Worm (Caenorhabditis elegans) whole organism, young adult: Measurements from ENCODE around the gene hot-8.
"Not testable (repeated sequence)": the region's sequence is repeated elsewhere in the genome, so short reads cannot be mapped to it uniquely, and the experiment has no call there.

Source experiments
- C06A6.2 ChIP-seq: fragments of 200-800 bp; sonication (Bioruptor generic); conservative IDR thresholded peaks from 2 replicates; pipeline ENCODE4 v1.3.6; 2022; ENCODE audit warnings: missing genetic modification characterization, missing compliant biosample characterization
- K11D2.4 ChIP-seq: fragments of 200-800 bp; sonication (Bioruptor generic); IDR thresholded peaks from 2 replicates; pipeline ENCODE4 v1.3.6; 2022; ENCODE audit warnings: missing genetic modification reagents, missing genetic modification characterization, missing compliant biosample characterization
- T07F8.4 ChIP-seq: sonication (generic microtip); optimal IDR thresholded peaks from 2 replicates; lab custom pipeline; 2016; ENCODE audit warnings: mild to moderate bottlenecking, missing genetic modification characterization, moderate library complexity, missing compliant biosample characterization
- Y53F4B.3 ChIP-seq: fragments of 200-800 bp; sonication (Bioruptor generic); IDR thresholded peaks from 2 replicates; pipeline ENCODE4 v1.3.6; 2022; ENCODE audit warnings: missing genetic modification reagents, missing genetic modification characterization, missing compliant biosample characterization
- Y56A3A.18 ChIP-seq: fragments of 200-800 bp; sonication (Bioruptor generic); IDR thresholded peaks from 2 replicates; pipeline ENCODE4 v1.3.6; 2022; ENCODE audit warnings: missing genetic modification reagents, missing genetic modification characterization, missing compliant biosample characterization
- ZK185.1 ChIP-seq: sonication (generic microtip); optimal IDR thresholded peaks from 2 replicates; lab custom pipeline; 2016; ENCODE audit warnings: mild to moderate bottlenecking, missing genetic modification characterization, missing compliant biosample characterization; ENCODE audit not compliant: poor library complexity, severe bottlenecking
- akir-1 ChIP-seq: fragments of 200-800 bp; sonication (Bioruptor generic); optimal IDR thresholded peaks from 2 replicates; lab custom pipeline; 2018; ENCODE audit warnings: mild to moderate bottlenecking, missing genetic modification characterization, moderate library complexity, missing compliant biosample characterization
- athp-1 ChIP-seq: sonication (generic microtip); optimal IDR thresholded peaks from 2 replicates; lab custom pipeline; 2017; ENCODE audit warnings: mild to moderate bottlenecking, missing genetic modification characterization, missing compliant biosample characterization
- attf-6 ChIP-seq: fragments of 200-800 bp; sonication (Bioruptor generic); IDR thresholded peaks from 2 replicates; pipeline ENCODE4 v1.3.6; 2022; ENCODE audit warnings: missing genetic modification reagents, missing genetic modification characterization, missing compliant biosample characterization
- ccch-3 ChIP-seq: fragments of 200-800 bp; sonication (Bioruptor generic); optimal IDR thresholded peaks from 2 replicates; lab custom pipeline; 2018; ENCODE audit warnings: mild to moderate bottlenecking, missing genetic modification characterization, missing compliant biosample characterization
- ceh-27 ChIP-seq: fragments of 200-800 bp; sonication (Bioruptor generic); optimal IDR thresholded peaks from 2 replicates; lab custom pipeline; 2018; ENCODE audit warnings: mild to moderate bottlenecking, missing genetic modification characterization, moderate library complexity, missing compliant biosample characterization
- ceh-40 ChIP-seq: fragments of 200-800 bp; sonication (Bioruptor generic); IDR thresholded peaks from 2 replicates; pipeline ENCODE4 v1.3.6; 2022; ENCODE audit warnings: missing genetic modification characterization, missing compliant biosample characterization
- ceh-58 ChIP-seq: fragments of 200-800 bp; sonication (Bioruptor generic); IDR thresholded peaks from 2 replicates; pipeline ENCODE4 v1.3.6; 2022; ENCODE audit warnings: missing genetic modification characterization, missing compliant biosample characterization
- ceh-91 ChIP-seq: fragments of 200-800 bp; sonication (Bioruptor generic); IDR thresholded peaks from 2 replicates; pipeline ENCODE4 v1.3.6; 2022; ENCODE audit warnings: missing genetic modification reagents, missing genetic modification characterization, missing compliant biosample characterization
- dpl-1 ChIP-seq: fragments of 150-350 bp; optimal IDR thresholded peaks from 2 replicates; lab custom pipeline; 2014; ENCODE audit warnings: missing biosample characterization, missing genetic modification reagents, missing genetic modification characterization
- egrh-3 ChIP-seq: fragments of 200-800 bp; sonication (Bioruptor generic); IDR thresholded peaks from 2 replicates; pipeline ENCODE4 v1.3.6; 2022; ENCODE audit warnings: missing genetic modification reagents, missing genetic modification characterization, missing compliant biosample characterization
- ets-4 ChIP-seq: fragments of 200-800 bp; sonication (Bioruptor generic); optimal IDR thresholded peaks from 2 replicates; lab custom pipeline; 2018; ENCODE audit warnings: mild to moderate bottlenecking, missing genetic modification characterization, missing compliant biosample characterization
- fkh-3 ChIP-seq: sonication (generic microtip); optimal IDR thresholded peaks from 2 replicates; lab custom pipeline; 2016; ENCODE audit warnings: mild to moderate bottlenecking, missing genetic modification characterization, missing compliant biosample characterization
- lag-1 ChIP-seq: fragments of 200-800 bp; sonication (Bioruptor generic); IDR thresholded peaks from 2 replicates; pipeline ENCODE4 v1.3.6; 2022; ENCODE audit warnings: missing genetic modification reagents, missing genetic modification characterization, missing compliant biosample characterization
- lin-26 ChIP-seq: fragments of 200-800 bp; sonication (Bioruptor generic); IDR thresholded peaks from 2 replicates; pipeline ENCODE4 v1.3.6; 2022; ENCODE audit warnings: missing genetic modification reagents, missing genetic modification characterization, missing compliant biosample characterization
- lsy-27 ChIP-seq: sonication (generic microtip); optimal IDR thresholded peaks from 2 replicates; lab custom pipeline; 2017; ENCODE audit warnings: missing genetic modification characterization, mild to moderate bottlenecking, missing compliant biosample characterization, antibody characterized with exemption, missing genotype, borderline replicate concordance; ENCODE audit not compliant: insufficient read depth
- mcd-1 ChIP-seq: fragments of 200-800 bp; sonication (Bioruptor generic); IDR thresholded peaks from 2 replicates; pipeline ENCODE4 v1.3.6; 2022; ENCODE audit warnings: missing genetic modification reagents, missing genetic modification characterization, missing compliant biosample characterization
- nfya-2 ChIP-seq: fragments of 200-800 bp; sonication (Bioruptor generic); IDR thresholded peaks from 2 replicates; pipeline ENCODE4 v1.3.6; 2022; ENCODE audit warnings: missing genetic modification reagents, missing genetic modification characterization, missing compliant biosample characterization
- nfyb-1 ChIP-seq: fragments of 200-800 bp; sonication (Bioruptor generic); IDR thresholded peaks from 2 replicates; pipeline ENCODE4 v1.3.6; 2022; ENCODE audit warnings: missing genetic modification reagents, missing genetic modification characterization, missing compliant biosample characterization
- nhr-27 ChIP-seq: fragments of 200-800 bp; sonication (Bioruptor generic); optimal IDR thresholded peaks from 2 replicates; lab custom pipeline; 2018; ENCODE audit warnings: mild to moderate bottlenecking, missing genetic modification characterization, moderate library complexity, missing compliant biosample characterization
- rcor-1 ChIP-seq: fragments of 200-800 bp; sonication (Bioruptor generic); IDR thresholded peaks from 2 replicates; pipeline ENCODE4 v1.3.6; 2022; ENCODE audit warnings: missing genetic modification reagents, missing genetic modification characterization, missing compliant biosample characterization
- snpc-4 ChIP-seq, 5 experiments: fragments of 150-350 bp in 1 of 5; sonication (generic microtip) in 4 of 5; optimal IDR thresholded peaks; 2 replicates each; lab custom pipeline; 2014 to 2018; ENCODE audit warnings: missing genetic modification characterization in 5 of 5, missing biosample characterization in 3 of 5, antibody characterized with exemption in 2 of 5, mild to moderate bottlenecking in 2 of 5, missing compliant biosample characterization in 2 of 5, missing genotype in 2 of 5, moderate library complexity in 2 of 5, missing genetic modification reagents in 1 of 5
- tbx-9 ChIP-seq: sonication (generic microtip); optimal IDR thresholded peaks from 2 replicates; lab custom pipeline; 2016; ENCODE audit warnings: borderline replicate concordance, missing genetic modification characterization, inconsistent platforms, missing compliant biosample characterization
- ztf-18 ChIP-seq: sonication (generic microtip); optimal IDR thresholded peaks from 2 replicates; lab custom pipeline; 2016; ENCODE audit warnings: missing genotype, mild to moderate bottlenecking, missing genetic modification characterization, missing compliant biosample characterization

Gene hot-8

DNA sequence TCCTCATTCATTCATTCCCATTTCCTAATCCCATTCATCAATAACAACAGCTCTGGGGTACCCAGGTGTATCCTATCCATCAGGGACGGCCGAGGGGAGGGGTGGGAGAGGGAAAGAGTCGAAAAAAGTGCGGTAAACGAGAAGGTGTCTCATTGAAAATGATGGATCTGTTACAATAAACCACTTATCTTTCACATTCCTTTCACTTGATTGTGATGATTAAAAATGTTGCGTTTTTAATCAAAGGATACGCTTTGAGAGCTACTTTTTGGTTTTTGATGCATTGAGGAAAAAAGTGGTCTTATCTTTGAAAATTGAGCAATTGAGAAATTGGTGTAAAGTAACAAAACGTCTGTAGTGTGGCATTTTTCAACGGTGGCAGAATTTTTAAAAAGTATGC is 3.2 kb downstream of the hot-8 start:
- TF ChIP-seq T07F8.4 (tag; lab: Kevin White, UChicago) (no peak), lag-1 (no peak), ztf-18 (tag; lab: Kevin White, UChicago) (no peak), ceh-58 (GFP tag; lab: Robert Waterston, UW) (no peak), ets-4 (GFP tag; lab: Kevin White, UChicago) (no peak), fkh-3 (tag; lab: Kevin White, UChicago) (no peak)

DNA sequence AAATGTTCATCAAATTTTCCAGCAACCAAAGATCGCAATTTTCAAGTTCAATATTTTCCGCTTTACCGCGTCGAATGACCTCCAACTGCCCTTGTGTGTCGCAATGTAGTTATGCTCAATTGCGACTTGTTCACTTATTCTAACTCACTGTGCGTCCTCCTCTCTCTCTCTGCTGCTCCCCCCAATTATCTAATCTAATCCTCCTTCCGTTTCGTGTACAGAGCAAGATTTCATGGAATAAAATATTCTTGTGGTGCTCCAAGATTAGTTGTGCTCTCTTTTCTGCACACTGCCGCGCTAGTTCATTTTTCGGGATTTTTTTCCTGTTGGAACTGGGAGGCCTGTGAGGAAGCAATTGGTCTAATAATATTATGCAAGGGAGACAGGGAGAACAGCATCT is 3.9 kb downstream of the hot-8 start:
- TF ChIP-seq C06A6.2 (GFP tag; lab: Robert Waterston, UW) (no peak), tbx-9 (tag; lab: Kevin White, UChicago) (no peak), athp-1 (tag; lab: Kevin White, UChicago) (no peak), lin-26 (no peak), attf-6 (no peak), fkh-3 (tag; lab: Kevin White, UChicago) (no peak), nfya-2 (GFP tag; lab: Robert Waterston, UW) (no peak), ceh-91 (GFP tag; lab: Robert Waterston, UW) (no peak)

DNA sequence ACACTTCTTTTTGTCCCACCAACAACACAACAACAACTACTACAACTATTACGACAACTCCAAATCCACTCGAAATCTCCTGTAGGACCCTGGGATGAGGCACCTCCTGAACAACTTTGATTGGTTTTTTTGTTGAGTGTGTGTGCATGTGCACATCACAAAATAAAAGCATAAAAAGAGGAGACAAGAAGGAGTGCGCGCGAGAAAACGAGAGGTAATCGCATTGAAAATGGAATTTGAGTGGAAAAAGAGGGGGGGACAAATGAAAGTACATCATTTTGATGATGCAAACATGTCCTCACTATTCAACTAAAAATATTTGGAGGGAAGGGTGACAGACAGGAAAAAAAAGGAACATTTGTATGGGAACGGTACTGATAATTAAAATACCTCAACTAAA is 5.4 kb downstream of the hot-8 start:
- TF ChIP-seq akir-1 (GFP tag; lab: Kevin White, UChicago) (no peak), nfyb-1 (GFP tag; lab: Robert Waterston, UW) (no peak), nhr-27 (tag; lab: Kevin White, UChicago) (no peak), tbx-9 (tag; lab: Kevin White, UChicago) (no peak), ceh-27 (GFP tag; lab: Kevin White, UChicago) (peak; percentile 85)

ce11 chrX:1191582-1191981 is 11.5 kb downstream of the hot-8 start, which contains the start of gene T13G4.4:
TSS of gene T13G4.4 (minus strand) at chrX:1191678.
- no peak for TF ChIP-seq nhr-27 (tag; lab: Kevin White, UChicago)
- no peak for TF ChIP-seq K11D2.4 (GFP tag; lab: Robert Waterston, UW)

DNA sequence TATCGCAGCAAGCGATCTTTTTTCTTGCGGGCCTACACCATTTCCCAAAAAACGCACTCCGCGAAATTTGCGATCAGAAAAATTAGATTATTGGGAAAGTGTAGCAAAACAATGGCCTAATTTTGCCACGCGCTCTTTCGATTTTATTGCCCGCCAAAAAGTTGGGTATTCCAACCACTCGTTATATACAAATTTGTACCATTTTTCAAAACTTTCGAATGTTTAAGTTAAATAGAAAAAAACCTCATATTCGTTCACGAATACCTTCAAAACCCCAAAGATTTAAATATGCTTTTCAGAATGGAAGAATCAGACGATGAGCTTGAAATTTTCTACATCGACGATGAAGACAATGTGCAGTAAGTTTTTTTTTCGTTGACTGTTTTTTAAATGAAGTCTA is 12.8 kb downstream of the hot-8 start, which contains the start of gene T13G4.1:
Gene T13G4.1, plus strand, starts transcription at position 301 of the 400 bp plus-strand sequence.
- TF ChIP-seq ZK185.1 (tag; lab: Kevin White, UChicago) (no peak), mcd-1 (GFP tag; lab: Robert Waterston, UW) (no peak), Y56A3A.18 (GFP tag; lab: Robert Waterston, UW) (no peak), ceh-40 (GFP tag; lab: Robert Waterston, UW) (no peak), dpl-1 (GFP tag; lab: Kevin White, UChicago) (no peak), rcor-1 (GFP tag; lab: Robert Waterston, UW) (no peak), ccch-3 (GFP tag; lab: Kevin White, UChicago) (no peak), lsy-27 (tag; lab: Kevin White, UChicago) (no peak), attf-6 (no peak)

DNA sequence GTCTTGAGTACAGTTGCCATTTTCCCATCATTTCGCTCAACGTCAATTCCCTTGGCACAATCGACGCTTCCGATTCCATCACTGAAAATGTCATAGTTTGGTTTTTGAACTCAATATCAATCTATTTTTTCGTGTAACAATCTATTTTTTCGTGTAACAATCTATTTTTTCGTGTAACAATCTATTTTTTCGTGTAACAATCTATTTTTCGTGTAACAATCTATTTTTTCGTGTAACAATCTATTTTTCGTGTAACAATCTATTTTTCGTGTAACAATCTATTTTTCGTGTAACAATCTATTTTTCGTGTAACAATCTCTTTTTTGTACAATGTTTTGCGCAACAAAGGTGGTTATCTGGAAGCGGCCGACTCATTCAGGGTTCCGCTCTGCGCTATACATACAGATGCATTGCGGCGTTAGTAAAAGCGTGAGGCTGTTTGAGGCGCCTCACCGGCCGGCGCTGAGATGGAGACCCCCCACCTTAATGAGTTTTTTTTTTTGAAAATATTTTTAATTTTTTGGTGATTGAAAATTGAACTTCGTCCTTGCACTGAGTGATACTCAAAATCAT is 15.2 kb downstream of the hot-8 start:
- not testable (repeated sequence) for TF ChIP-seq snpc-4 (GFP tag; optimal IDR thresholded peaks at IDR 0.05; lab: Kevin White, UChicago)
- TF ChIP-seq snpc-4 (tag; optimal IDR thresholded peaks at IDR 0.05; lab: Kevin White, UChicago) (peak in 1 of 4 experiments; percentile 80), Y53F4B.3 (GFP tag; lab: Robert Waterston, UW) (peak; percentile 91; the same call in 1 of the 2 replicates), egrh-3 (peak; percentile 82)
